Fruit fly (Drosophila melanogaster) whole organism, embryonic: ENCODE results near the gene CG5968.

ENCODE experiments used
- Bgb ChIP-seq: fragments of 200-800 bp; sonication (Bioruptor generic); IDR thresholded peaks from 2 replicates; pipeline ENCODE4 v1.3.6; 2022; ENCODE audit warnings: missing biosample characterization, missing genetic modification characterization; ENCODE audit not compliant: partially characterized antibody
- Blimp-1 ChIP-seq: fragments of 200-800 bp; sonication (Bioruptor generic); optimal IDR thresholded peaks from 3 replicates; lab custom pipeline; 2018; ENCODE audit warnings: missing biosample characterization, missing genetic modification characterization, mild to moderate bottlenecking, moderate library complexity, missing genetic modification reagents
- C15 ChIP-seq: fragments of 200-800 bp; sonication (Bioruptor generic); IDR thresholded peaks from 3 replicates; pipeline ENCODE4 v1.3.6; 2022; ENCODE audit warnings: missing biosample characterization, missing genetic modification characterization
- CG10267 ChIP-seq: fragments of 200-800 bp; sonication (Bioruptor generic); optimal IDR thresholded peaks from 2 replicates; lab custom pipeline; 2018; ENCODE audit warnings: missing biosample characterization, mild to moderate bottlenecking, missing genetic modification characterization, moderate library complexity
- CG10543 ChIP-seq: fragments of 200-800 bp; sonication (Bioruptor generic); optimal IDR thresholded peaks from 3 replicates; lab custom pipeline; 2017; ENCODE audit warnings: missing biosample characterization, mild to moderate bottlenecking, missing genetic modification characterization, moderate library complexity
- CG10565 ChIP-seq: fragments of 200-800 bp; sonication (Bioruptor generic); optimal IDR thresholded peaks from 3 replicates; lab custom pipeline; 2016; ENCODE audit warnings: missing biosample characterization, mild to moderate bottlenecking, missing genetic modification characterization
- CG12155 ChIP-seq: fragments of 200-800 bp; sonication (Bioruptor generic); optimal IDR thresholded peaks from 3 replicates; lab custom pipeline; 2016; ENCODE audit warnings: missing biosample characterization, missing genetic modification characterization
- CG12236 ChIP-seq: fragments of 200-800 bp; sonication (Bioruptor generic); optimal IDR thresholded peaks from 2 replicates; lab custom pipeline; 2016; ENCODE audit warnings: missing biosample characterization, missing genetic modification characterization
- CG12299 ChIP-seq: fragments of 200-800 bp; sonication (Bioruptor generic); optimal IDR thresholded peaks from 2 replicates; lab custom pipeline; 2018; ENCODE audit warnings: missing biosample characterization, mild to moderate bottlenecking, missing genetic modification characterization
- CG14710 ChIP-seq: fragments of 200-800 bp; sonication (Bioruptor generic); optimal IDR thresholded peaks from 3 replicates; lab custom pipeline; 2019; ENCODE audit warnings: missing biosample characterization, mild to moderate bottlenecking, missing genetic modification characterization, moderate library complexity
- CG15073 ChIP-seq: fragments of 200-800 bp; sonication (Bioruptor generic); optimal IDR thresholded peaks from 2 replicates; lab custom pipeline; 2016; ENCODE audit warnings: missing biosample characterization, missing genetic modification characterization
- CG15514 ChIP-seq: fragments of 200-800 bp; sonication (Bioruptor generic); optimal IDR thresholded peaks from 3 replicates; lab custom pipeline; 2017; ENCODE audit warnings: missing biosample characterization, missing genetic modification characterization, mild to moderate bottlenecking, moderate library complexity, missing genetic modification reagents
- CG18262 ChIP-seq: fragments of 200-800 bp; optimal IDR thresholded peaks from 3 replicates; lab custom pipeline; 2019; ENCODE audit warnings: missing biosample characterization, mild to moderate bottlenecking, missing genetic modification characterization, moderate library complexity
- CG1832 ChIP-seq: fragments of 200-800 bp; sonication (Bioruptor generic); optimal IDR thresholded peaks from 2 replicates; lab custom pipeline; 2017; ENCODE audit warnings: missing biosample characterization, mild to moderate bottlenecking, missing genetic modification characterization, inconsistent platforms
- CG2678 ChIP-seq: fragments of 200-800 bp; sonication (Bioruptor generic); optimal IDR thresholded peaks from 3 replicates; lab custom pipeline; 2019; ENCODE audit warnings: missing biosample characterization, mild to moderate bottlenecking, missing genetic modification characterization, moderate library complexity
- CG3163 ChIP-seq: fragments of 200-800 bp; sonication (Bioruptor generic); optimal IDR thresholded peaks from 3 replicates; lab custom pipeline; 2016; ENCODE audit warnings: missing biosample characterization, missing genetic modification characterization
- CG33213 ChIP-seq: fragments of 200-800 bp; sonication (Bioruptor generic); optimal IDR thresholded peaks from 3 replicates; lab custom pipeline; 2016; ENCODE audit warnings: missing biosample characterization, missing genetic modification characterization
- CG4617 ChIP-seq: fragments of 200-800 bp; sonication (Bioruptor generic); optimal IDR thresholded peaks from 3 replicates; lab custom pipeline; 2016; ENCODE audit warnings: missing biosample characterization, missing genetic modification characterization, borderline replicate concordance
- CG6254 ChIP-seq: fragments of 200-800 bp; sonication (Bioruptor generic); optimal IDR thresholded peaks from 3 replicates; lab custom pipeline; 2017; ENCODE audit warnings: mild to moderate bottlenecking, missing biosample characterization, missing genetic modification reagents, missing genetic modification characterization
- CG6272 ChIP-seq: fragments of 200-800 bp; sonication (Bioruptor generic); IDR thresholded peaks from 2 replicates; pipeline ENCODE4 v1.3.6; 2022; ENCODE audit warnings: missing biosample characterization, missing genetic modification characterization
- CG7357 ChIP-seq: fragments of 200-800 bp; sonication (Bioruptor generic); IDR thresholded peaks from 3 replicates; pipeline ENCODE4 v1.3.6; 2022; ENCODE audit warnings: missing biosample characterization, missing genetic modification characterization
- CG7745 ChIP-seq: fragments of 200-800 bp; sonication (Bioruptor generic); optimal IDR thresholded peaks from 2 replicates; lab custom pipeline; 2018; ENCODE audit warnings: missing biosample characterization, mild to moderate bottlenecking, missing genetic modification characterization, moderate library complexity
- CG8281 ChIP-seq: fragments of 200-800 bp; sonication (Bioruptor generic); optimal IDR thresholded peaks from 2 replicates; lab custom pipeline; 2018; ENCODE audit warnings: missing biosample characterization, mild to moderate bottlenecking, missing genetic modification characterization, moderate library complexity
- CG8388 ChIP-seq: fragments of 200-800 bp; sonication (Bioruptor generic); optimal IDR thresholded peaks from 2 replicates; lab custom pipeline; 2019; ENCODE audit warnings: missing biosample characterization, mild to moderate bottlenecking, missing genetic modification characterization, moderate library complexity
- Dp ChIP-seq: fragments of 200-800 bp; sonication (Bioruptor generic); optimal IDR thresholded peaks from 2 replicates; lab custom pipeline; 2018; ENCODE audit warnings: missing biosample characterization, mild to moderate bottlenecking, missing genetic modification characterization, moderate library complexity
- Dref ChIP-seq: fragments of 200-800 bp; sonication (Bioruptor generic); IDR thresholded peaks from 2 replicates; pipeline ENCODE4 v1.3.6; 2022; ENCODE audit warnings: missing biosample characterization, missing genetic modification characterization
- Fer1 ChIP-seq: fragments of 200-800 bp; sonication (Bioruptor generic); optimal IDR thresholded peaks from 2 replicates; lab custom pipeline; 2017; ENCODE audit warnings: missing biosample characterization, mild to moderate bottlenecking, missing genetic modification characterization
- GATAe ChIP-seq: fragments of 200-800 bp; sonication (Bioruptor generic); conservative IDR thresholded peaks from 2 replicates; pipeline ENCODE4 v1.3.6; 2022; ENCODE audit warnings: missing biosample characterization, missing genetic modification characterization
- Hmr ChIP-seq: fragments of 200-800 bp; sonication (Bioruptor generic); optimal IDR thresholded peaks from 3 replicates; lab custom pipeline; 2017; ENCODE audit warnings: mild to moderate bottlenecking, missing biosample characterization, missing genetic modification reagents, missing genetic modification characterization
- Hr3 ChIP-seq: fragments of 200-800 bp; sonication (Bioruptor generic); optimal IDR thresholded peaks from 3 replicates; lab custom pipeline; 2016; ENCODE audit warnings: missing biosample characterization, missing genetic modification characterization
- Lhr ChIP-seq: fragments of 200-800 bp; sonication (Bioruptor generic); optimal IDR thresholded peaks from 3 replicates; lab custom pipeline; 2017; ENCODE audit warnings: mild to moderate bottlenecking, missing biosample characterization, missing genetic modification reagents, missing genetic modification characterization
- Lpt ChIP-seq: fragments of >200 bp; optimal IDR thresholded peaks from 2 replicates; lab custom pipeline; 2018; ENCODE audit warnings: missing biosample characterization, missing genetic modification characterization
- Meics ChIP-seq: fragments of 200-800 bp; sonication (Bioruptor generic); optimal IDR thresholded peaks from 2 replicates; lab custom pipeline; 2017; ENCODE audit warnings: missing biosample characterization, mild to moderate bottlenecking, missing genetic modification characterization
- NFAT ChIP-seq: fragments of 200-800 bp; sonication (Bioruptor generic); IDR thresholded peaks from 2 replicates; pipeline ENCODE4 v1.3.6; 2022; ENCODE audit warnings: missing biosample characterization, missing genetic modification characterization
- Nf-YC ChIP-seq: fragments of 200-800 bp; optimal IDR thresholded peaks from 3 replicates; lab custom pipeline; 2019; ENCODE audit warnings: missing biosample characterization, mild to moderate bottlenecking, missing genetic modification characterization, moderate library complexity
- Scr ChIP-seq: fragments of 200-800 bp; sonication (Bioruptor generic); IDR thresholded peaks from 2 replicates; pipeline ENCODE4 v1.3.6; 2022; ENCODE audit warnings: missing biosample characterization, missing genetic modification characterization; ENCODE audit not compliant: partially characterized antibody
- Sox102F ChIP-seq: fragments of 200-800 bp; sonication (Bioruptor generic); optimal IDR thresholded peaks from 2 replicates; lab custom pipeline; 2018; ENCODE audit warnings: missing biosample characterization, mild to moderate bottlenecking, missing genetic modification characterization, moderate library complexity
- danr ChIP-seq: fragments of 200-800 bp; sonication (Bioruptor generic); IDR thresholded peaks from 2 replicates; pipeline ENCODE4 v1.3.6; 2022; ENCODE audit warnings: missing biosample characterization, missing genetic modification characterization
- dmrt11E ChIP-seq: fragments of 200-800 bp; sonication (Bioruptor generic); optimal IDR thresholded peaks from 3 replicates; lab custom pipeline; 2018; ENCODE audit warnings: missing biosample characterization, mild to moderate bottlenecking, missing genetic modification characterization, moderate library complexity
- ewg ChIP-seq: fragments of 200-800 bp; sonication (Bioruptor generic); optimal IDR thresholded peaks from 3 replicates; lab custom pipeline; 2017; ENCODE audit warnings: mild to moderate bottlenecking, missing biosample characterization, missing genetic modification reagents, missing genetic modification characterization
- ftz-f1 ChIP-seq: fragments of 200-800 bp; sonication (Bioruptor generic); optimal IDR thresholded peaks from 2 replicates; lab custom pipeline; 2016; ENCODE audit warnings: missing biosample characterization, missing genetic modification characterization
- hbn ChIP-seq: fragments of 200-800 bp; sonication (Bioruptor generic); IDR thresholded peaks from 2 replicates; pipeline ENCODE4 v1.3.6; 2022; ENCODE audit warnings: missing biosample characterization, missing genetic modification characterization; ENCODE audit not compliant: partially characterized antibody
- insv ChIP-seq, 2 experiments: fragments of 200-800 bp; sonication (Bioruptor generic); optimal IDR thresholded peaks; 3 replicates each; lab custom pipeline; 2016 to 2018; ENCODE audit warnings: missing biosample characterization in 2 of 2, missing genetic modification characterization in 2 of 2
- luna ChIP-seq: fragments of 200-800 bp; sonication (Bioruptor generic); optimal IDR thresholded peaks from 2 replicates; lab custom pipeline; 2016; ENCODE audit warnings: missing biosample characterization, missing genetic modification characterization
- maf-S ChIP-seq: fragments of 200-800 bp; sonication (Bioruptor generic); optimal IDR thresholded peaks from 2 replicates; lab custom pipeline; 2016; ENCODE audit warnings: missing biosample characterization, missing genetic modification characterization
- nau ChIP-seq: fragments of 200-800 bp; sonication (Bioruptor generic); optimal IDR thresholded peaks from 3 replicates; lab custom pipeline; 2017; ENCODE audit warnings: missing biosample characterization, mild to moderate bottlenecking, missing genetic modification characterization, missing genetic modification reagents
- nerfin-1 ChIP-seq: fragments of 200-800 bp; sonication (Bioruptor generic); optimal IDR thresholded peaks from 3 replicates; lab custom pipeline; 2019; ENCODE audit warnings: missing biosample characterization, mild to moderate bottlenecking, missing genetic modification characterization, moderate library complexity
- pho ChIP-seq: fragments of 200-800 bp; sonication (Bioruptor generic); optimal IDR thresholded peaks from 2 replicates; lab custom pipeline; 2016; ENCODE audit warnings: missing biosample characterization, missing genetic modification characterization
- toy ChIP-seq: fragments of 200-800 bp; sonication (Bioruptor generic); IDR thresholded peaks from 2 replicates; pipeline ENCODE4 v1.3.6; 2022; ENCODE audit warnings: missing biosample characterization, missing genetic modification characterization
- vvl ChIP-seq: fragments of 200-800 bp; sonication (Bioruptor generic); IDR thresholded peaks from 2 replicates; pipeline ENCODE4 v1.3.6; 2022; ENCODE audit warnings: missing biosample characterization, missing genetic modification characterization
- zf30C ChIP-seq: fragments of 200-800 bp; sonication (Bioruptor generic); optimal IDR thresholded peaks from 3 replicates; lab custom pipeline; 2018; ENCODE audit warnings: missing biosample characterization, mild to moderate bottlenecking, missing genetic modification characterization

The CG5968 gene

dm6 chr2L:16541733-16542132 lies 8.0 kb downstream of the CG5968 start (continued):
- TF ChIP-seq zf30C (GFP tag; lab: Kevin White, UChicago): peak; percentile 25
- no peak for TF ChIP-seq CG33213
- no peak for TF ChIP-seq Hr3 (GFP tag; lab: Kevin White, UChicago)
- TF ChIP-seq CG10543 (GFP tag; lab: Kevin White, UChicago): no peak
- no peak for TF ChIP-seq CG12155 (GFP tag; lab: Kevin White, UChicago)
- no peak for TF ChIP-seq CG3163 (GFP tag; lab: Kevin White, UChicago)
- no peak for TF ChIP-seq CG6272 (GFP tag; lab: Robert Waterston, UW)
- TF ChIP-seq insv (GFP tag; optimal IDR thresholded peaks at IDR 0.05; lab: Kevin White, UChicago): no peak
- TF ChIP-seq vvl: no peak
- TF ChIP-seq Sox102F (GFP tag; lab: Kevin White, UChicago): no peak
- no peak for TF ChIP-seq CG8388 (GFP tag; lab: Kevin White, UChicago)
- TF ChIP-seq CG10565 (GFP tag; lab: Kevin White, UChicago): no peak
- no peak for TF ChIP-seq nau (GFP tag; lab: Kevin White, UChicago)
- no peak for TF ChIP-seq Scr (GFP tag; lab: Robert Waterston, UW)
- TF ChIP-seq Meics (GFP tag; lab: Kevin White, UChicago): peak; percentile 1
- no peak for TF ChIP-seq ftz-f1 (GFP tag; lab: Kevin White, UChicago)
- TF ChIP-seq Lhr: no peak
- TF ChIP-seq CG6254 (GFP tag; lab: Kevin White, UChicago): no peak
- TF ChIP-seq CG15514 (GFP tag; lab: Kevin White, UChicago): peak; percentile 10
- TF ChIP-seq CG4617: no peak
- TF ChIP-seq dmrt11E (tag; lab: Kevin White, UChicago): no peak
- no peak for TF ChIP-seq CG18262
- no peak for TF ChIP-seq CG7357 (GFP tag; lab: Robert Waterston, UW)
- TF ChIP-seq CG7745: no peak
- no peak for TF ChIP-seq CG12236
- no peak for TF ChIP-seq pho (GFP tag; lab: Kevin White, UChicago)
- TF ChIP-seq hbn: no peak
- no peak for TF ChIP-seq luna
- TF ChIP-seq toy (GFP tag; lab: Robert Waterston, UW): no peak
- TF ChIP-seq Bgb: no peak
- peak; percentile 28 for TF ChIP-seq Fer1 (GFP tag; lab: Kevin White, UChicago)
- TF ChIP-seq Lpt (GFP tag; lab: Kevin White, UChicago): no peak
- TF ChIP-seq maf-S: no peak

DNA sequence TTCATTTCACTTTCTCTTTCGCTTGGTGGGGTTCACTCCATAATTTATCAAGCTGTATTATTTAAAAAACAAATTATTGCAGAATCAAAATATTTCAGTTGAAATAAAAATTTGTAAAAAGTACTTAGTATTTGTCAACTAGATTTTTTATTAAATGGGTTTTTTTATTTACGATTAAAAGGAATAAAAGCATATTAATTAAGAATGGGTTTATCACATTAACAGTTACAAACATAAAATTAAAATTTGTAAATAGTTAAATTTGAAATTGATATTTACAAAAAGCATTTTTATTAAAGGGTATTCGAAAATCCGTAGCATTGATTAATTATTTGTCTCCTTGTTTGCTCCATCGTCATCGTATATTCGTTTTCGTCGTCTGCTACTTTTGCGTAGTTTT lies 8.4 kb downstream of the CG5968 start:
- TF ChIP-seq danr (GFP tag; lab: Robert Waterston, UW): no peak
- TF ChIP-seq CG14710 (tag; lab: Kevin White, UChicago): peak; percentile 14
- TF ChIP-seq nerfin-1 (tag; lab: Kevin White, UChicago): no peak
- no peak for TF ChIP-seq CG12299
- TF ChIP-seq CG10267 (tag; lab: Kevin White, UChicago): no peak
- no peak for TF ChIP-seq CG8281
- no peak for TF ChIP-seq Dp (GFP tag; lab: Kevin White, UChicago)
- no peak for TF ChIP-seq Dref (GFP tag; lab: Robert Waterston, UW)
- TF ChIP-seq NFAT (GFP tag; lab: Robert Waterston, UW): no peak
- TF ChIP-seq CG15073: no peak
- TF ChIP-seq Sox102F (GFP tag; lab: Kevin White, UChicago): peak; percentile 50
- TF ChIP-seq ftz-f1 (GFP tag; lab: Kevin White, UChicago): no peak
- no peak for TF ChIP-seq C15 (GFP tag; lab: Robert Waterston, UW)
- no peak for TF ChIP-seq CG10565 (GFP tag; lab: Kevin White, UChicago)
- TF ChIP-seq CG1832 (GFP tag; lab: Kevin White, UChicago): no peak
- no peak for TF ChIP-seq Nf-YC (tag; lab: Kevin White, UChicago)
- no peak for TF ChIP-seq GATAe (GFP tag; lab: Robert Waterston, UW)
- TF ChIP-seq CG2678 (tag; lab: Kevin White, UChicago): peak; percentile 57
- TF ChIP-seq Blimp-1 (GFP tag; lab: Kevin White, UChicago): peak; percentile 35
- no peak for TF ChIP-seq ewg
- no peak for TF ChIP-seq Fer1 (GFP tag; lab: Kevin White, UChicago)
- TF ChIP-seq Hmr: no peak
- peak; percentile 17 for TF ChIP-seq Meics (GFP tag; lab: Kevin White, UChicago)
